Fruit fly (Drosophila melanogaster) whole organism, embryonic: ENCODE measurements around the gene RpS20.

Source experiments
- Bteb2 ChIP-seq: fragments of 200-800 bp; sonication (Bioruptor generic); optimal IDR thresholded peaks from 2 replicates; lab custom pipeline; 2016; ENCODE audit warnings: missing biosample characterization, missing genetic modification characterization
- CG10321 ChIP-seq: fragments of 200-800 bp; sonication (Bioruptor generic); IDR thresholded peaks from 2 replicates; pipeline ENCODE4 v1.3.6; 2022; ENCODE audit warnings: missing biosample characterization, missing genetic modification characterization
- CG11504 ChIP-seq: fragments of 200-800 bp; sonication (Bioruptor generic); optimal IDR thresholded peaks from 3 replicates; lab custom pipeline; 2019; ENCODE audit warnings: missing biosample characterization, mild to moderate bottlenecking, missing genetic modification characterization, moderate library complexity
- CG14441 ChIP-seq: fragments of 200-800 bp; sonication (Bioruptor generic); IDR thresholded peaks from 2 replicates; pipeline ENCODE4 v1.3.6; 2022; ENCODE audit warnings: missing biosample characterization, missing genetic modification characterization
- CG1603 ChIP-seq: fragments of 200-800 bp; sonication (Bioruptor generic); optimal IDR thresholded peaks from 2 replicates; lab custom pipeline; 2019; ENCODE audit warnings: missing biosample characterization, mild to moderate bottlenecking, missing genetic modification characterization, moderate library complexity
- CG17361 ChIP-seq: fragments of 200-800 bp; sonication (Bioruptor generic); IDR thresholded peaks from 3 replicates; pipeline ENCODE4 v1.3.6; 2022; ENCODE audit warnings: missing biosample characterization, missing genetic modification characterization
- CG1832 ChIP-seq: fragments of 200-800 bp; sonication (Bioruptor generic); optimal IDR thresholded peaks from 2 replicates; lab custom pipeline; 2017; ENCODE audit warnings: missing biosample characterization, mild to moderate bottlenecking, missing genetic modification characterization, inconsistent platforms
- CG18764 ChIP-seq: fragments of 200-800 bp; sonication (Bioruptor generic); optimal IDR thresholded peaks from 3 replicates; lab custom pipeline; 2016; ENCODE audit warnings: missing biosample characterization, missing genetic modification characterization
- CG2199 ChIP-seq: fragments of 200-800 bp; sonication (Bioruptor generic); IDR thresholded peaks from 3 replicates; pipeline ENCODE4 v1.3.6; 2022; ENCODE audit warnings: missing biosample characterization, missing genetic modification characterization
- CG33557 ChIP-seq: fragments of 200-800 bp; sonication (Bioruptor generic); optimal IDR thresholded peaks from 2 replicates; lab custom pipeline; 2019; ENCODE audit warnings: missing biosample characterization, mild to moderate bottlenecking, missing genetic modification characterization, moderate library complexity
- CG42726 ChIP-seq: fragments of 200-800 bp; sonication (Bioruptor generic); IDR thresholded peaks from 2 replicates; pipeline ENCODE4 v1.3.6; 2022; ENCODE audit warnings: missing biosample characterization, missing genetic modification characterization; ENCODE audit not compliant: partially characterized antibody
- CG43689 ChIP-seq: fragments of 200-800 bp; sonication (Bioruptor generic); IDR thresholded peaks from 2 replicates; pipeline ENCODE4 v1.3.6; 2022; ENCODE audit warnings: missing biosample characterization, missing genetic modification characterization
- CG4404 ChIP-seq: fragments of 200-800 bp; sonication (Bioruptor generic); IDR thresholded peaks from 2 replicates; pipeline ENCODE4 v1.3.6; 2022; ENCODE audit warnings: missing biosample characterization, missing genetic modification characterization
- CG4854 ChIP-seq: fragments of 200-800 bp; sonication (Bioruptor generic); optimal IDR thresholded peaks from 2 replicates; lab custom pipeline; 2016; ENCODE audit warnings: missing biosample characterization, missing genetic modification characterization, inconsistent platforms
- CG6689 ChIP-seq: fragments of 200-800 bp; sonication (Bioruptor generic); IDR thresholded peaks from 2 replicates; pipeline ENCODE4 v1.3.6; 2022; ENCODE audit warnings: missing biosample characterization, missing genetic modification characterization
- CG6813 ChIP-seq: fragments of 200-800 bp; sonication (Bioruptor generic); optimal IDR thresholded peaks from 2 replicates; lab custom pipeline; 2017; ENCODE audit warnings: missing biosample characterization, missing genetic modification characterization, mild to moderate bottlenecking, moderate library complexity, missing genetic modification reagents
- CG7963 ChIP-seq: fragments of 200-800 bp; sonication (Bioruptor generic); IDR thresholded peaks from 3 replicates; pipeline ENCODE4 v1.3.6; 2022; ENCODE audit warnings: missing biosample characterization, missing genetic modification characterization; ENCODE audit not compliant: partially characterized antibody
- CG9797 ChIP-seq: fragments of 200-800 bp; sonication (Bioruptor generic); optimal IDR thresholded peaks from 3 replicates; lab custom pipeline; 2018; ENCODE audit warnings: missing biosample characterization, mild to moderate bottlenecking, missing genetic modification characterization
- CTCF ChIP-seq: fragments of 200-800 bp; sonication (Bioruptor generic); optimal IDR thresholded peaks from 2 replicates; lab custom pipeline; 2017; ENCODE audit warnings: missing biosample characterization, mild to moderate bottlenecking, missing genetic modification characterization, moderate library complexity
- Chrac-16 ChIP-seq: fragments of 200-800 bp; sonication (Bioruptor generic); optimal IDR thresholded peaks from 3 replicates; lab custom pipeline; 2016; ENCODE audit warnings: missing biosample characterization, missing genetic modification characterization
- E2f1 ChIP-seq: fragments of 200-800 bp; sonication (Bioruptor generic); IDR thresholded peaks from 2 replicates; pipeline ENCODE4 v1.3.6; 2022; ENCODE audit warnings: missing biosample characterization, missing genetic modification characterization
- Ets97D ChIP-seq: fragments of 200-800 bp; sonication (Bioruptor generic); optimal IDR thresholded peaks from 3 replicates; lab custom pipeline; 2016; ENCODE audit warnings: missing biosample characterization, missing genetic modification characterization
- HmgD ChIP-seq: fragments of 200-800 bp; sonication (Bioruptor generic); optimal IDR thresholded peaks from 3 replicates; lab custom pipeline; 2016; ENCODE audit warnings: missing biosample characterization, missing genetic modification characterization
- Hmr ChIP-seq: fragments of 200-800 bp; sonication (Bioruptor generic); optimal IDR thresholded peaks from 3 replicates; lab custom pipeline; 2017; ENCODE audit warnings: mild to moderate bottlenecking, missing biosample characterization, missing genetic modification reagents, missing genetic modification characterization
- Hsf ChIP-seq: fragments of 200-800 bp; sonication (Bioruptor generic); optimal IDR thresholded peaks from 3 replicates; lab custom pipeline; 2016; ENCODE audit warnings: missing biosample characterization, missing genetic modification characterization
- Nf-YB ChIP-seq: fragments of 200-800 bp; sonication (Bioruptor generic); optimal IDR thresholded peaks from 3 replicates; lab custom pipeline; 2019; ENCODE audit warnings: missing biosample characterization, mild to moderate bottlenecking, missing genetic modification characterization, moderate library complexity
- Nf-YC ChIP-seq: fragments of 200-800 bp; optimal IDR thresholded peaks from 3 replicates; lab custom pipeline; 2019; ENCODE audit warnings: missing biosample characterization, mild to moderate bottlenecking, missing genetic modification characterization, moderate library complexity
- Ravus ChIP-seq: fragments of 200-800 bp; sonication (Bioruptor generic); IDR thresholded peaks from 2 replicates; pipeline ENCODE4 v1.3.6; 2022; ENCODE audit warnings: missing biosample characterization, missing genetic modification characterization
- Sox100B ChIP-seq: fragments of 200-800 bp; sonication (Bioruptor generic); optimal IDR thresholded peaks from 3 replicates; lab custom pipeline; 2018; ENCODE audit warnings: missing biosample characterization, mild to moderate bottlenecking, missing genetic modification characterization
- Trl ChIP-seq, 3 experiments: fragments of >200 bp in 2 of 3; fragments of 200-800 bp in 1 of 3; sonication (Bioruptor generic) in 1 of 3; optimal IDR thresholded peaks; 2 replicates in 1 of 3; 3 replicates in 2 of 3; lab custom pipeline; 2016 to 2017; ENCODE audit warnings: missing biosample characterization in 1 of 3, missing genetic modification characterization in 1 of 3
- al ChIP-seq: fragments of 200-800 bp; sonication (Bioruptor generic); IDR thresholded peaks from 2 replicates; pipeline ENCODE4 v1.3.6; 2022; ENCODE audit warnings: missing biosample characterization, missing genetic modification characterization
- az2 ChIP-seq: fragments of 200-800 bp; sonication (Bioruptor generic); optimal IDR thresholded peaks from 3 replicates; lab custom pipeline; 2016; ENCODE audit warnings: missing biosample characterization, missing genetic modification characterization
- br ChIP-seq: fragments of >200 bp; optimal IDR thresholded peaks from 2 replicates; lab custom pipeline; 2017
- cad ChIP-seq: fragments of >200 bp; optimal IDR thresholded peaks from 2 replicates; lab custom pipeline; 2017; ENCODE audit warnings: missing biosample characterization, missing genetic modification characterization
- chif ChIP-seq, 2 experiments: fragments of 200-800 bp; sonication (Bioruptor generic); optimal IDR thresholded peaks; 3 replicates each; lab custom pipeline; 2016; ENCODE audit warnings: missing biosample characterization in 2 of 2, missing genetic modification characterization in 2 of 2
- exex ChIP-seq: fragments of 200-800 bp; sonication (Bioruptor generic); optimal IDR thresholded peaks from 4 replicates; lab custom pipeline; 2018; ENCODE audit warnings: missing biosample characterization, mild to moderate bottlenecking, missing genetic modification characterization, moderate library complexity
- h ChIP-seq: fragments of >200 bp; optimal IDR thresholded peaks from 2 replicates; lab custom pipeline; 2017
- lab ChIP-seq: fragments of 200-800 bp; sonication (Bioruptor generic); optimal IDR thresholded peaks from 3 replicates; lab custom pipeline; 2017; ENCODE audit warnings: missing biosample characterization, missing genetic modification characterization, mild to moderate bottlenecking, moderate library complexity, missing genetic modification reagents
- nerfin-2 ChIP-seq: fragments of 200-800 bp; sonication (Bioruptor generic); IDR thresholded peaks from 2 replicates; pipeline ENCODE4 v1.3.6; 2022; ENCODE audit warnings: missing biosample characterization, missing genetic modification characterization; ENCODE audit not compliant: partially characterized antibody
- onecut ChIP-seq: fragments of 200-800 bp; sonication (Bioruptor generic); IDR thresholded peaks from 2 replicates; pipeline ENCODE4 v1.3.6; 2022; ENCODE audit warnings: missing biosample characterization, missing genetic modification characterization
- org-1 ChIP-seq: fragments of 200-800 bp; sonication (Bioruptor generic); optimal IDR thresholded peaks from 2 replicates; lab custom pipeline; 2017; ENCODE audit warnings: missing biosample characterization, missing genetic modification characterization
- pzg ChIP-seq: fragments of 200-800 bp; sonication (Bioruptor generic); optimal IDR thresholded peaks from 3 replicates; lab custom pipeline; 2018; ENCODE audit warnings: missing biosample characterization, mild to moderate bottlenecking, missing genetic modification characterization, moderate library complexity
- run ChIP-seq: fragments of 200-800 bp; sonication (Bioruptor generic); optimal IDR thresholded peaks from 3 replicates; lab custom pipeline; 2018; ENCODE audit warnings: missing biosample characterization, mild to moderate bottlenecking, missing genetic modification characterization
- salm ChIP-seq: fragments of 200-800 bp; sonication (Bioruptor generic); optimal IDR thresholded peaks from 2 replicates; lab custom pipeline; 2018; ENCODE audit warnings: missing biosample characterization, mild to moderate bottlenecking, missing genetic modification characterization
- scrt ChIP-seq: fragments of 200-800 bp; sonication (Bioruptor generic); optimal IDR thresholded peaks from 2 replicates; lab custom pipeline; 2018; ENCODE audit warnings: missing biosample characterization, mild to moderate bottlenecking, missing genetic modification characterization, moderate library complexity
- sens ChIP-seq: fragments of 200-800 bp; sonication (Bioruptor generic); peaks from one replicate; lab custom pipeline; 2016; ENCODE audit warnings: missing biosample characterization, missing genetic modification characterization
- stc ChIP-seq: fragments of 200-800 bp; sonication (Bioruptor generic); IDR thresholded peaks from 2 replicates; pipeline ENCODE4 v1.3.6; 2022; ENCODE audit warnings: missing biosample characterization, missing genetic modification characterization
- tll ChIP-seq, 2 experiments: fragments of 200-800 bp in 1 of 2; fragments of >200 bp in 1 of 2; sonication (Bioruptor generic) in 1 of 2; optimal IDR thresholded peaks; 2 replicates each; lab custom pipeline; 2017 to 2019; ENCODE audit warnings: missing biosample characterization in 2 of 2, missing genetic modification characterization in 2 of 2, mild to moderate bottlenecking in 1 of 2, moderate library complexity in 1 of 2
- zen ChIP-seq: fragments of 200-800 bp; sonication (Bioruptor generic); optimal IDR thresholded peaks from 3 replicates; lab custom pipeline; 2018; ENCODE audit warnings: missing biosample characterization, mild to moderate bottlenecking, missing genetic modification characterization, moderate library complexity

RpS20 gene

DNA sequence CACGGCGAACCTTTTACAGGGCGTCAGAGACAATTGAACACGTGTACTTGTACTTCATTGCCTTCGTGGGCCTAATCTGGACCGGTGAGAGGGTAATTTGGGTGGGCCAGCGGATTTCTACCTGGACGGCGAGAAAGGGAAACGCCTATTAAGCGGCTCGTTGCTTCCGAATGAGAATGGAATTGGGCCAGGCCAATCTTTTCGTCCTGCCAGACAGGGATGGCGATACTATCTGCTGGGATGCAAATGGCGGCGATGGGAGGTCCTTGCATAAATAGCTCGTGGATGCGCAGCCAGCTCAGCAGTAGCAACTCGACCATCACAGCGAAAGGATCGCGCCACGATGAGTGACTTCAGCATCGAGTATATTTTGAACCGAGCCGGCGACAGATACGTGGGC is 24.8 kb downstream of the RpS20 start, which contains the start of gene CG15696:
CG15696 (plus strand) TSS at position 301 of the 400 bp plus-strand sequence.
- TF ChIP-seq Chrac-16 (GFP tag; lab: Kevin White, UChicago) (no peak), scrt (GFP tag; lab: Kevin White, UChicago) (no peak), CG42726 (GFP tag; lab: Robert Waterston, UW) (no peak), zen (tag; lab: Kevin White, UChicago) (peak; percentile 3), CG2199 (GFP tag; lab: Robert Waterston, UW) (no peak), exex (tag; lab: Kevin White, UChicago) (no peak), Ets97D (GFP tag; lab: Kevin White, UChicago) (no peak), org-1 (GFP tag; lab: Kevin White, UChicago) (no peak), al (no peak), Ravus (GFP tag; lab: Robert Waterston, UW) (no peak), az2 (no peak), CG10321 (GFP tag; lab: Robert Waterston, UW) (peak; percentile 50), CG14441 (GFP tag; lab: Robert Waterston, UW) (no peak), Nf-YB (GFP tag; lab: Kevin White, UChicago) (peak; percentile 70), cad (no peak), br (lab: Kevin White, UChicago) (no peak), CG1832 (GFP tag; lab: Kevin White, UChicago) (peak; percentile 12), Nf-YC (peak; percentile 40), tll (GFP tag; optimal IDR thresholded peaks at IDR 0.05; lab: Kevin White, UChicago) (no peak)

DNA sequence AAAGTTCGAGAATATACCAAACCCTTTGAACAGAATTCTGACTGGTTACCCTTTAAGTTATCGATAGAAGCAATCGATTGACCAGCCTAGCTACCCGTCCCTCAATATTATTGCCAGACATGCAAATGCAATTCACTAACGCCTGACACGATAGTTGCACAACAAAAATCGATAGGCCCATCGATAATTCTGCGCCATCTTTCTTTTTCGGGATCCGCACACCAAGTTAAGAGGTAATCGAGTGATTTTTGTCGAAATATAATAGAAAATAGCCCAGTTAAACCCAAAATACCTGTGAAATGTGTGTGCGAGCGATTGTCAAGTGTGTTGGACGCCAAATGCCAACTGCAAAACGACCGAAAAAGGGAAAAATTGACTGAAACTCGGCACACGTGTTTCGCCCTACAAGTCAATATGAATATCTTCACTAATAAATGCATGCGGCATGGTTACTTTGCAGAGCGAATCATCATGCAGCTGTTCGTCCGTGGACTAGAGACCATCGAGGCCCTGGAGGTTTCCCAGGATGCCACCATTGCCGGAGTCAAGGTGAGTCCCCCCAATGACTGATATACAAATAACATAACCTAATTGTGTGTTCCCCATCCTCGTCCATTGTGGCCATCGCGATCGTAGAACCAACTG is 28.5 kb downstream of the RpS20 start, which contains the start of gene RpS30:
RpS30 (plus strand) TSS at position 122 of the 645 bp plus-strand sequence.
- peak; percentile 97 for TF ChIP-seq Ets97D (GFP tag; lab: Kevin White, UChicago)
- TF ChIP-seq CG17361 (GFP tag; lab: Robert Waterston, UW), result 0 out of 3 replicates have a peak, but pooled peaks have one; percentile 25
- peak; percentile 97 for TF ChIP-seq CG7963 (GFP tag; lab: Robert Waterston, UW)
- TF ChIP-seq cad, result no peak
- peak; percentile 26 for TF ChIP-seq salm (tag; lab: Kevin White, UChicago)
- TF ChIP-seq CG2199 (GFP tag; lab: Robert Waterston, UW), result no peak
- no peak for TF ChIP-seq CG4404 (GFP tag; lab: Robert Waterston, UW)
- no peak for TF ChIP-seq run (tag; lab: Kevin White, UChicago)
- TF ChIP-seq CG6813 (GFP tag; lab: Kevin White, UChicago), result peak; percentile 18
- TF ChIP-seq CG4854 (GFP tag; lab: Kevin White, UChicago), result peak; percentile 33
- peak; percentile 85 for TF ChIP-seq HmgD (GFP tag; lab: Kevin White, UChicago)
- TF ChIP-seq nerfin-2, result peak; percentile 92
- TF ChIP-seq CG6689 (GFP tag; lab: Robert Waterston, UW), result no peak
- TF ChIP-seq Hsf (GFP tag; lab: Kevin White, UChicago), result peak; percentile 46
- TF ChIP-seq CG1603 (tag; lab: Kevin White, UChicago), result peak; percentile 91
- TF ChIP-seq CG33557 (GFP tag; lab: Kevin White, UChicago), result peak; percentile 21
- peak; percentile 78 for TF ChIP-seq Hmr (GFP tag; lab: Kevin White, UChicago)
- TF ChIP-seq Bteb2 (GFP tag; lab: Kevin White, UChicago), result peak; percentile 44
- TF ChIP-seq lab (GFP tag; lab: Kevin White, UChicago), result peak; percentile 58
- TF ChIP-seq sens (GFP tag; lab: Kevin White, UChicago), result peak; percentile 65
- peak; percentile 25; the same call in 1 of the 2 replicates for TF ChIP-seq E2f1
- TF ChIP-seq stc (GFP tag; lab: Robert Waterston, UW), result peak; percentile 45; the same call in 1 of the 2 replicates
- peak; percentile 69 for TF ChIP-seq onecut (GFP tag; lab: Robert Waterston, UW)
- no peak for TF ChIP-seq Sox100B
- TF ChIP-seq chif (GFP tag; optimal IDR thresholded peaks at IDR 0.05; lab: Kevin White, UChicago), result peak in 1 of 2 experiments; percentile 20
- TF ChIP-seq Trl (optimal IDR thresholded peaks at IDR 0.05; lab: Kevin White, UChicago), result no peak
- peak; percentile 48 for TF ChIP-seq Trl (GFP tag; optimal IDR thresholded peaks at IDR 0.05; lab: Kevin White, UChicago)
- peak; percentile 41 for TF ChIP-seq CTCF (GFP tag; lab: Kevin White, UChicago)
- TF ChIP-seq CG18764 (GFP tag; lab: Kevin White, UChicago), result no peak
- TF ChIP-seq h, result no peak
- peak; percentile 94 for TF ChIP-seq CG9797 (GFP tag; lab: Kevin White, UChicago)
- peak; percentile 60 for TF ChIP-seq CG11504
- TF ChIP-seq pzg (GFP tag; lab: Kevin White, UChicago), result peak; percentile 99
- TF ChIP-seq CG43689, result no peak
